Worm (Caenorhabditis elegans): ENCODE data around the gene srab-8.

Gene srab-8

ce11 chrV:3149910-3150428 lies 26.3 kb upstream of the srab-8 start:
- no peak for TF ChIP-seq nhr-129 (tag; optimal IDR thresholded peaks at IDR 0.05)
- no peak for TF ChIP-seq lsy-2 (tag; optimal IDR thresholded peaks at IDR 0.05)
- TF ChIP-seq alr-1 (tag; optimal IDR thresholded peaks at IDR 0.05): no peak

ce11 chrV:3151862-3152261 lies 24.4 kb upstream of the srab-8 start, which contains the start of gene srab-6:
Gene srab-6, minus strand, starts transcription at chrV:3151962.
- no peak for TF ChIP-seq mbf-1 (tag; optimal IDR thresholded peaks at IDR 0.05)
- no peak for TF ChIP-seq elt-1 (tag; optimal IDR thresholded peaks at IDR 0.05)
- TF ChIP-seq snpc-4 (tag; optimal IDR thresholded peaks at IDR 0.05): no peak
- TF ChIP-seq nhr-10 (tag; optimal IDR thresholded peaks at IDR 0.05): no peak
- no peak for TF ChIP-seq gmeb-1 (tag; optimal IDR thresholded peaks at IDR 0.05)
- no peak for TF ChIP-seq dmd-4 (tag; optimal IDR thresholded peaks at IDR 0.05)
- TF ChIP-seq ztf-4 (tag; optimal IDR thresholded peaks at IDR 0.05): no peak
- TF ChIP-seq ceh-16 (tag; optimal IDR thresholded peaks at IDR 0.05): no peak
- no peak for TF ChIP-seq nhr-21 (tag; optimal IDR thresholded peaks at IDR 0.05)
- no peak for TF ChIP-seq nhr-77 (tag; optimal IDR thresholded peaks at IDR 0.05)
- no peak for TF ChIP-seq mdl-1 (tag; optimal IDR thresholded peaks at IDR 0.05)

ce11 chrV:3155072-3155471 lies 21.2 kb upstream of the srab-8 start, which contains the start of gene srab-7:
Gene srab-7, minus strand, starts transcription at chrV:3155172.
- TF ChIP-seq lin-13 (GFP tag; optimal IDR thresholded peaks at IDR 0.05) (no peak), lin-11 (tag; optimal IDR thresholded peaks at IDR 0.05) (no peak), sma-3 (GFP tag; optimal IDR thresholded peaks at IDR 0.05) (no peak), unc-62 (GFP tag; optimal IDR thresholded peaks at IDR 0.05) (no peak), skn-1 (tag; optimal IDR thresholded peaks at IDR 0.05) (no peak), ceh-82 (tag; optimal IDR thresholded peaks at IDR 0.05) (no peak)

- TF ChIP-seq unc-55 (GFP tag; optimal IDR thresholded peaks at IDR 0.05) (no peak), alr-1 (tag; optimal IDR thresholded peaks at IDR 0.05) (no peak), crh-2 (tag; optimal IDR thresholded peaks at IDR 0.05) (no peak), nhr-12 (tag; optimal IDR thresholded peaks at IDR 0.05) (no peak), sma-3 (GFP tag; optimal IDR thresholded peaks at IDR 0.05) (no peak)
Measured at ce11 chrV:3156786-3157185, 19.5 kb upstream of the srab-8 start, which contains the start of gene exh-1. Gene exh-1, plus strand, starts transcription at chrV:3157086.

- TF ChIP-seq aly-2 (tag; optimal IDR thresholded peaks at IDR 0.05) (no peak), elt-1 (tag; optimal IDR thresholded peaks at IDR 0.05) (no peak), nhr-6 (tag; optimal IDR thresholded peaks at IDR 0.05) (no peak)
Measured at ce11 chrV:3158379-3158778, 17.9 kb upstream of the srab-8 start.

ce11 chrV:3159252-3159651 lies 17.0 kb upstream of the srab-8 start, which contains the start of gene C36C5.12:
Gene C36C5.12, minus strand, starts transcription at chrV:3159352.
- TF ChIP-seq nhr-237 (tag; optimal IDR thresholded peaks at IDR 0.05) (no peak), gmeb-1 (tag; optimal IDR thresholded peaks at IDR 0.05) (no peak), elt-1 (tag; optimal IDR thresholded peaks at IDR 0.05) (no peak), alr-1 (tag; optimal IDR thresholded peaks at IDR 0.05) (no peak), nhr-21 (tag; optimal IDR thresholded peaks at IDR 0.05) (no peak), snpc-4 (tag; optimal IDR thresholded peaks at IDR 0.05) (no peak), sma-9 (GFP tag; optimal IDR thresholded peaks at IDR 0.05) (no peak), sma-9 (tag; optimal IDR thresholded peaks at IDR 0.05) (no peak), Y55F3AM.14 (GFP tag; optimal IDR thresholded peaks at IDR 0.05) (no peak), nhr-77 (tag; optimal IDR thresholded peaks at IDR 0.05) (no peak), nhr-129 (tag; optimal IDR thresholded peaks at IDR 0.05) (no peak), ztf-11 (tag; optimal IDR thresholded peaks at IDR 0.05) (no peak), mdl-1 (tag; optimal IDR thresholded peaks at IDR 0.05) (no peak), sma-3 (GFP tag; optimal IDR thresholded peaks at IDR 0.05) (no peak)

ce11 chrV:3162299-3162698 lies 14.0 kb upstream of the srab-8 start:
- TF ChIP-seq unc-39 (tag; optimal IDR thresholded peaks at IDR 0.05): no peak
- no peak for TF ChIP-seq lin-13 (GFP tag; optimal IDR thresholded peaks at IDR 0.05)
- no peak for TF ChIP-seq mab-5 (tag; optimal IDR thresholded peaks at IDR 0.05)
- TF ChIP-seq mbf-1 (tag; optimal IDR thresholded peaks at IDR 0.05): no peak
- TF ChIP-seq zag-1 (tag; optimal IDR thresholded peaks at IDR 0.05): no peak
- no peak for TF ChIP-seq nhr-129 (tag; optimal IDR thresholded peaks at IDR 0.05)

Data from whole organism, L2 larva.